Fruit fly (Drosophila melanogaster): ENCODE results near the gene CG31820.
A peak's percentile ranks its signal among the peaks of the same experiment; 100 is the strongest.

The CG31820 gene

dm6 chr2L:16006179-16006578 is at the start of gene CG31820:
Gene CG31820 (minus strand): TSS chr2L:16006279.
- TF ChIP-seq Rel (GFP tag; optimal IDR thresholded peaks at IDR 0.05) = no peak
- no peak for TF ChIP-seq Rel (tag; optimal IDR thresholded peaks at IDR 0.05)
- no peak for TF ChIP-seq Dfd (GFP tag; optimal IDR thresholded peaks at IDR 0.05)
- no peak for TF ChIP-seq br (GFP tag; optimal IDR thresholded peaks at IDR 0.05)
- no peak for TF ChIP-seq Abd-B (GFP tag; optimal IDR thresholded peaks at IDR 0.05)
- TF ChIP-seq Vsx2 (GFP tag; optimal IDR thresholded peaks at IDR 0.05; ENCODE audit: partially characterized antibody) = no peak
- TF ChIP-seq CG9705 (GFP tag; optimal IDR thresholded peaks at IDR 0.05) = no peak
- TF ChIP-seq rgr (GFP tag; optimal IDR thresholded peaks at IDR 0.05) = no peak
- no peak for TF ChIP-seq jim (GFP tag; optimal IDR thresholded peaks at IDR 0.05)
- TF ChIP-seq usp (GFP tag; optimal IDR thresholded peaks at IDR 0.05) = no peak
- TF ChIP-seq dsf (GFP tag; optimal IDR thresholded peaks at IDR 0.05; ENCODE audit: borderline replicate concordance) = no peak
- no peak for TF ChIP-seq tai (GFP tag; optimal IDR thresholded peaks at IDR 0.05)

dm6 chr2L:16049647-16050046 is 43.6 kb upstream of the CG31820 start, which contains the start of gene beat-Ia:
Gene beat-Ia (plus strand): TSS chr2L:16049965.
- TF ChIP-seq N (GFP tag; optimal IDR thresholded peaks at IDR 0.05) = peak; percentile 83
- peak; percentile 64 for TF ChIP-seq Myc (optimal IDR thresholded peaks at IDR 0.05)
- no peak for TF ChIP-seq HLH106 (tag; optimal IDR thresholded peaks at IDR 0.05)

- TF ChIP-seq dmrt93B (GFP tag; optimal IDR thresholded peaks at IDR 0.05) = no peak
- TF ChIP-seq CG9705 (GFP tag; optimal IDR thresholded peaks at IDR 0.05) = no peak
- TF ChIP-seq lola (GFP tag; optimal IDR thresholded peaks at IDR 0.05) = no peak
- TF ChIP-seq ey (GFP tag; optimal IDR thresholded peaks at IDR 0.05) = no peak
- TF ChIP-seq Dif (GFP tag; optimal IDR thresholded peaks at IDR 0.05; ENCODE audit: partially characterized antibody) = no peak
- no peak for TF ChIP-seq GATAd (GFP tag; optimal IDR thresholded peaks at IDR 0.05)
- no peak for TF ChIP-seq OdsH (GFP tag; optimal IDR thresholded peaks at IDR 0.05)
- no peak for TF ChIP-seq h (GFP tag; optimal IDR thresholded peaks at IDR 0.05)
- TF ChIP-seq N (GFP tag; optimal IDR thresholded peaks at IDR 0.05) = no peak
- no peak for TF ChIP-seq CG32264 (GFP tag; optimal IDR thresholded peaks at IDR 0.05)
- no peak for TF ChIP-seq pan (optimal IDR thresholded peaks at IDR 0.05)
Observed at dm6 chr2L:16042385-16043071, 36.4 kb upstream of the CG31820 start.

- TF ChIP-seq h (GFP tag; optimal IDR thresholded peaks at IDR 0.05) (no peak), Sp1 (GFP tag; optimal IDR thresholded peaks at IDR 0.05) (no peak), dl (GFP tag; optimal IDR thresholded peaks at IDR 0.05; ENCODE audit: insufficient read depth in 1 of 2, partially characterized antibody in 2 of 2) (no peak), Vsx2 (GFP tag; optimal IDR thresholded peaks at IDR 0.05; ENCODE audit: partially characterized antibody) (no peak), usp (GFP tag; optimal IDR thresholded peaks at IDR 0.05) (no peak), CG32264 (GFP tag; optimal IDR thresholded peaks at IDR 0.05) (no peak), CrebA (GFP tag; optimal IDR thresholded peaks at IDR 0.05; ENCODE audit: borderline replicate concordance) (no peak), psq (GFP tag; optimal IDR thresholded peaks at IDR 0.05) (no peak), br (GFP tag; optimal IDR thresholded peaks at IDR 0.05) (no peak), ey (GFP tag; optimal IDR thresholded peaks at IDR 0.05) (no peak), tai (GFP tag; optimal IDR thresholded peaks at IDR 0.05) (no peak), brk (GFP tag; optimal IDR thresholded peaks at IDR 0.05) (no peak), dsf (GFP tag; optimal IDR thresholded peaks at IDR 0.05; ENCODE audit: borderline replicate concordance) (no peak), sage (GFP tag; optimal IDR thresholded peaks at IDR 0.05) (no peak)
Observed at dm6 chr2L:16041727-16042126, 35.6 kb upstream of the CG31820 start, which contains the start of the genes BicC and CG45084. Gene BicC (plus strand): TSS chr2L:16042047. Gene CG45084 (plus strand): TSS chr2L:16042047.

DNA sequence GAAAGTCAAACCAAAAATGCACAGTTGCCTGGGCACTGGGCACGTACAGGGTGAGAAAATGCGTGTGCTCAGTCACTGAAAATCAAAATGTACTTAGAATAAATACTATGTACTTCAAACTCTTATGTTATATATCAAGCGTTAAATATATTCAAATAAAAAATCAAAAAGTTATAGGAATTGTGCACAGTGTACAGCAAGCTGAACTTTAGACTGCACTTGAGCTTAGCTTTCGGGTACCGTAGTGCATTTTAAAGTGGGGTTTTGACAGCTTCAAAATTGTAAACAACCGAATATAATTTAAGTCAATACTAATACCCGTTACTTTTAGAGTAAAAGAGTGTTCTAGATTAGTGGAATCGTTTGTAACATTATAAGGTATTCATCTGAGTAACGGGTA is 34.2 kb upstream of the CG31820 start:
- TF ChIP-seq Vsx2 (GFP tag; optimal IDR thresholded peaks at IDR 0.05; ENCODE audit: partially characterized antibody) (no peak), Jra (GFP tag; optimal IDR thresholded peaks at IDR 0.05) (no peak), jim (GFP tag; optimal IDR thresholded peaks at IDR 0.05) (no peak), Hr83 (GFP tag; optimal IDR thresholded peaks at IDR 0.05; ENCODE audit: poor library complexity, severe bottlenecking) (no peak)
